Worm (Caenorhabditis elegans) whole organism, late embryonic: Measurements from ENCODE around the gene rpl-28.
A peak's percentile ranks its signal among the peaks of the same experiment; 100 is the strongest.

Source experiments
- C08G9.2 ChIP-seq: sonication (generic microtip); optimal IDR thresholded peaks from 2 replicates; lab custom pipeline; 2016; ENCODE audit warnings: mild to moderate bottlenecking, missing genetic modification characterization, moderate library complexity, missing compliant biosample characterization
- C38D4.7 ChIP-seq: fragments of 200-800 bp; sonication (Bioruptor generic); optimal IDR thresholded peaks from 2 replicates; lab custom pipeline; 2018; ENCODE audit warnings: mild to moderate bottlenecking, missing genetic modification characterization, moderate library complexity, missing compliant biosample characterization
- F13H6.1 ChIP-seq: sonication (generic microtip); optimal IDR thresholded peaks from 2 replicates; lab custom pipeline; 2016; ENCODE audit warnings: missing genetic modification characterization, missing compliant biosample characterization
- K09A11.1 ChIP-seq: sonication (generic microtip); optimal IDR thresholded peaks from 2 replicates; lab custom pipeline; 2017; ENCODE audit warnings: antibody characterized with exemption, mild to moderate bottlenecking, missing genetic modification characterization, missing compliant biosample characterization; ENCODE audit not compliant: insufficient read depth
- ceh-24 ChIP-seq: sonication (generic microtip); optimal IDR thresholded peaks from 2 replicates; lab custom pipeline; 2016; ENCODE audit warnings: mild to moderate bottlenecking, missing genetic modification characterization, missing compliant biosample characterization
- ceh-31 ChIP-seq: sonication (generic microtip); optimal IDR thresholded peaks from 2 replicates; lab custom pipeline; 2016; ENCODE audit warnings: missing genetic modification characterization, missing compliant biosample characterization
- ceh-34 ChIP-seq: sonication (generic microtip); optimal IDR thresholded peaks from 2 replicates; lab custom pipeline; 2016; ENCODE audit warnings: mild to moderate bottlenecking, missing genetic modification characterization, missing compliant biosample characterization
- ceh-48 ChIP-seq: sonication (generic microtip); optimal IDR thresholded peaks from 2 replicates; lab custom pipeline; 2016; ENCODE audit warnings: missing genetic modification characterization, inconsistent platforms, missing compliant biosample characterization
- dmd-4 ChIP-seq: sonication (generic microtip); optimal IDR thresholded peaks from 2 replicates; lab custom pipeline; 2016; ENCODE audit warnings: borderline replicate concordance, missing genetic modification characterization, missing compliant biosample characterization
- elt-4 ChIP-seq: sonication (generic microtip); optimal IDR thresholded peaks from 2 replicates; lab custom pipeline; 2016; ENCODE audit warnings: missing genetic modification characterization, missing compliant biosample characterization
- ets-4 ChIP-seq: sonication (generic microtip); optimal IDR thresholded peaks from 2 replicates; lab custom pipeline; 2016; ENCODE audit warnings: missing genetic modification characterization, missing compliant biosample characterization
- fax-1 ChIP-seq: sonication (generic microtip); optimal IDR thresholded peaks from 2 replicates; lab custom pipeline; 2016; ENCODE audit warnings: missing genotype, missing genetic modification characterization, missing compliant biosample characterization
- fkh-10 ChIP-seq: fragments of 150-350 bp; optimal IDR thresholded peaks from 2 replicates; lab custom pipeline; 2014; ENCODE audit warnings: missing biosample characterization, missing genetic modification reagents, missing genetic modification characterization
- gmeb-2 ChIP-seq: sonication (generic microtip); optimal IDR thresholded peaks from 2 replicates; lab custom pipeline; 2016; ENCODE audit warnings: missing genetic modification characterization, inconsistent platforms, missing compliant biosample characterization
- hlh-13 ChIP-seq: fragments of 200-800 bp; sonication (Bioruptor generic); optimal IDR thresholded peaks from 2 replicates; lab custom pipeline; 2018; ENCODE audit warnings: mild to moderate bottlenecking, missing genetic modification characterization, missing compliant biosample characterization
- hlh-15 ChIP-seq: sonication (generic microtip); optimal IDR thresholded peaks from 2 replicates; lab custom pipeline; 2016; ENCODE audit warnings: missing genetic modification characterization, missing compliant biosample characterization
- hlh-30 ChIP-seq: sonication (generic microtip); optimal IDR thresholded peaks from 2 replicates; lab custom pipeline; 2017; ENCODE audit warnings: antibody characterized with exemption, missing genetic modification characterization, missing compliant biosample characterization; ENCODE audit not compliant: insufficient read depth
- hlh-6 ChIP-seq: sonication (generic microtip); optimal IDR thresholded peaks from 2 replicates; lab custom pipeline; 2016; ENCODE audit warnings: missing genotype, missing genetic modification characterization, missing compliant biosample characterization
- hlh-8 ChIP-seq: sonication (generic microtip); optimal IDR thresholded peaks from 2 replicates; lab custom pipeline; 2016; ENCODE audit warnings: missing genotype, missing genetic modification characterization, missing compliant biosample characterization
- lin-11 ChIP-seq: fragments of 200-800 bp; sonication (Bioruptor generic); optimal IDR thresholded peaks from 2 replicates; lab custom pipeline; 2018; ENCODE audit warnings: mild to moderate bottlenecking, missing genetic modification characterization, missing compliant biosample characterization
- nfya-1 ChIP-seq: sonication (generic microtip); optimal IDR thresholded peaks from 2 replicates; lab custom pipeline; 2017; ENCODE audit warnings: missing genetic modification characterization, mild to moderate bottlenecking, missing compliant biosample characterization, antibody characterized with exemption, moderate library complexity
- nhr-11 ChIP-seq: fragments of 150-350 bp; optimal IDR thresholded peaks from 2 replicates; lab custom pipeline; 2014; ENCODE audit warnings: missing biosample characterization, missing genetic modification characterization
- nhr-232 ChIP-seq: sonication (generic microtip); optimal IDR thresholded peaks from 2 replicates; lab custom pipeline; 2016; ENCODE audit warnings: missing genetic modification characterization, missing compliant biosample characterization
- npax-4 ChIP-seq: sonication (generic microtip); optimal IDR thresholded peaks from 2 replicates; lab custom pipeline; 2016; ENCODE audit warnings: missing genetic modification characterization, missing compliant biosample characterization
- pax-1 ChIP-seq: fragments of 150-350 bp; optimal IDR thresholded peaks from 2 replicates; lab custom pipeline; 2014; ENCODE audit warnings: missing biosample characterization, missing genetic modification characterization
- pha-2 ChIP-seq: sonication (generic microtip); optimal IDR thresholded peaks from 2 replicates; lab custom pipeline; 2017; ENCODE audit warnings: mild to moderate bottlenecking, missing genetic modification characterization, missing compliant biosample characterization
- ref-2 ChIP-seq: sonication (generic microtip); optimal IDR thresholded peaks from 2 replicates; lab custom pipeline; 2016; ENCODE audit warnings: missing genetic modification characterization, missing compliant biosample characterization
- rnt-1 ChIP-seq: sonication (generic microtip); optimal IDR thresholded peaks from 2 replicates; lab custom pipeline; 2016; ENCODE audit warnings: missing genetic modification characterization, missing compliant biosample characterization
- sox-4 ChIP-seq: sonication (generic microtip); optimal IDR thresholded peaks from 2 replicates; lab custom pipeline; 2017; ENCODE audit warnings: mild to moderate bottlenecking, missing genetic modification characterization, inconsistent platforms, missing compliant biosample characterization
- tbx-7 ChIP-seq: sonication (generic microtip); optimal IDR thresholded peaks from 2 replicates; lab custom pipeline; 2016; ENCODE audit warnings: missing genotype, missing genetic modification characterization, missing compliant biosample characterization
- unc-3 ChIP-seq, 2 experiments: fragments of 200-800 bp in 1 of 2; sonication (Bioruptor generic) in 1 of 2; sonication (generic microtip) in 1 of 2; conservative IDR thresholded peaks in 1 of 2; optimal IDR thresholded peaks in 1 of 2; 2 replicates each; pipeline versions ENCODE4 v1.3.6 to Lab custom; 2016 to 2022; ENCODE audit warnings: missing compliant biosample characterization in 2 of 2, missing genetic modification characterization in 2 of 2, missing genetic modification reagents in 1 of 2
- unc-42 ChIP-seq: sonication (generic microtip); optimal IDR thresholded peaks from 2 replicates; lab custom pipeline; 2016; ENCODE audit warnings: missing genotype, missing genetic modification characterization, missing compliant biosample characterization
- unc-55 ChIP-seq: sonication (generic microtip); optimal IDR thresholded peaks from 2 replicates; lab custom pipeline; 2017; ENCODE audit warnings: missing biosample characterization, missing genetic modification reagents, missing genetic modification characterization
- ztf-16 ChIP-seq: sonication (generic microtip); optimal IDR thresholded peaks from 2 replicates; lab custom pipeline; 2017; ENCODE audit warnings: missing genetic modification characterization, missing compliant biosample characterization

rpl-28 gene

ce11 chrV:12763291-12763995 is 35.5 kb upstream of the rpl-28 start, which contains the start of the genes abcf-1 and scc-3:
Gene abcf-1 (minus strand): TSS chrV:12763375.
Gene scc-3 (plus strand): TSS chrV:12763945.
- no peak for TF ChIP-seq sox-4 (tag; lab: Kevin White, UChicago)
- TF ChIP-seq nfya-1 (tag; lab: Kevin White, UChicago), result peak; percentile 11
- TF ChIP-seq, all 69 proteins: peak for 1

- TF ChIP-seq ref-2, result no peak
- no peak for TF ChIP-seq F13H6.1 (tag; lab: Kevin White, UChicago)
- TF ChIP-seq npax-4 (tag; lab: Kevin White, UChicago), result no peak
- no peak for TF ChIP-seq unc-55
- TF ChIP-seq dmd-4 (tag; lab: Kevin White, UChicago), result no peak
- no peak for TF ChIP-seq gmeb-2 (tag; lab: Kevin White, UChicago)
- TF ChIP-seq hlh-13 (GFP tag; lab: Kevin White, UChicago), result no peak
Measured at ce11 chrV:12760913-12761312, 33.0 kb upstream of the rpl-28 start, which contains the start of gene F18E2.15. Gene F18E2.15 (minus strand): TSS chrV:12761013.

ce11 chrV:12759660-12760059 is 31.7 kb upstream of the rpl-28 start, which contains the start of gene papl-1:
Gene papl-1 (minus strand): TSS chrV:12759760.
- no peak for TF ChIP-seq F13H6.1 (tag; lab: Kevin White, UChicago)
- TF ChIP-seq sox-4 (tag; lab: Kevin White, UChicago), result no peak
- no peak for TF ChIP-seq hlh-30
- TF ChIP-seq elt-4 (tag; lab: Kevin White, UChicago), result no peak

ce11 chrV:12754839-12755238 is 26.9 kb upstream of the rpl-28 start, which contains the start of gene gpa-13:
Gene gpa-13 (minus strand): TSS chrV:12754939.
- no peak for TF ChIP-seq unc-55
- TF ChIP-seq ets-4 (tag; lab: Kevin White, UChicago), result no peak
- TF ChIP-seq C38D4.7 (GFP tag; lab: Kevin White, UChicago), result no peak
- TF ChIP-seq tbx-7 (tag; lab: Kevin White, UChicago), result no peak
- TF ChIP-seq unc-3 (GFP tag; conservative IDR thresholded peaks at IDR 0.05; lab: Robert Waterston, UW), result no peak
- TF ChIP-seq unc-3 (tag; optimal IDR thresholded peaks at IDR 0.05; lab: Kevin White, UChicago), result no peak
- no peak for TF ChIP-seq sox-4 (tag; lab: Kevin White, UChicago)
- TF ChIP-seq, all 69 proteins: peak for 0

ce11 chrV:12752407-12752806 is 24.5 kb upstream of the rpl-28 start, which contains the start of gene C15C8.8:
Gene C15C8.8 (minus strand): TSS chrV:12752507.
- TF ChIP-seq ceh-24 (tag; lab: Kevin White, UChicago), result no peak
- TF ChIP-seq ceh-31 (tag; lab: Kevin White, UChicago), result no peak
- no peak for TF ChIP-seq pha-2 (tag; lab: Kevin White, UChicago)
- TF ChIP-seq hlh-6 (tag; lab: Kevin White, UChicago), result no peak
- no peak for TF ChIP-seq nfya-1 (tag; lab: Kevin White, UChicago)
- TF ChIP-seq rnt-1, result no peak
- no peak for TF ChIP-seq nhr-232 (tag; lab: Kevin White, UChicago)
- TF ChIP-seq ceh-34, result no peak
- TF ChIP-seq nhr-11 (tag; lab: Kevin White, UChicago), result no peak
- TF ChIP-seq npax-4 (tag; lab: Kevin White, UChicago), result no peak
- no peak for TF ChIP-seq fax-1 (tag; lab: Kevin White, UChicago)
- no peak for TF ChIP-seq K09A11.1 (tag; lab: Kevin White, UChicago)

- TF ChIP-seq unc-42 (tag; lab: Kevin White, UChicago) (no peak), hlh-15 (tag; lab: Kevin White, UChicago) (no peak), ets-4 (tag; lab: Kevin White, UChicago) (no peak), ztf-16 (tag; lab: Kevin White, UChicago) (no peak), fkh-10 (no peak), C38D4.7 (GFP tag; lab: Kevin White, UChicago) (no peak), lin-11 (tag; lab: Kevin White, UChicago) (no peak), ceh-48 (tag; lab: Kevin White, UChicago) (no peak), hlh-8 (tag; lab: Kevin White, UChicago) (no peak), pax-1 (tag; lab: Kevin White, UChicago) (no peak), C08G9.2 (tag; lab: Kevin White, UChicago) (no peak), hlh-6 (tag; lab: Kevin White, UChicago) (no peak)
- TF ChIP-seq, all 69 proteins: peak for 0
Measured at ce11 chrV:12751495-12752050, 23.7 kb upstream of the rpl-28 start, which contains the start of gene C15C8.6. Gene C15C8.6 (minus strand): TSS chrV:12751545.
